Worm (Caenorhabditis elegans) whole organism, L1 larva: ENCODE measurements around the gene cox-6C.

Experiments
- C16A3.4 ChIP-seq: fragments of 150-350 bp; optimal IDR thresholded peaks from 2 replicates; lab custom pipeline; 2014; ENCODE audit warnings: missing biosample characterization, missing genetic modification characterization
- Y116A8C.19 ChIP-seq: sonication (generic microtip); optimal IDR thresholded peaks from 2 replicates; lab custom pipeline; 2016; ENCODE audit warnings: missing compliant biosample characterization, missing genetic modification characterization, borderline replicate concordance
- aha-1 ChIP-seq: fragments of 150-350 bp; optimal IDR thresholded peaks from 2 replicates; lab custom pipeline; 2014; ENCODE audit warnings: missing biosample characterization, missing genetic modification characterization
- aly-2 ChIP-seq: fragments of 150-350 bp; optimal IDR thresholded peaks from 2 replicates; lab custom pipeline; 2014; ENCODE audit warnings: missing biosample characterization, missing genetic modification characterization
- ama-1 ChIP-seq: fragments of 150-350 bp; optimal IDR thresholded peaks from 2 replicates; lab custom pipeline; 2014
- blmp-1 ChIP-seq: fragments of 150-350 bp; optimal IDR thresholded peaks from 2 replicates; lab custom pipeline; 2014; ENCODE audit warnings: missing biosample characterization, missing genetic modification characterization
- ceh-8 ChIP-seq: fragments of 200-800 bp; sonication (Bioruptor generic); optimal IDR thresholded peaks from 2 replicates; lab custom pipeline; 2018; ENCODE audit warnings: mild to moderate bottlenecking, missing genetic modification characterization, moderate library complexity, missing compliant biosample characterization
- ceh-90 ChIP-seq: sonication (generic microtip); optimal IDR thresholded peaks from 2 replicates; lab custom pipeline; 2016; ENCODE audit warnings: missing genetic modification characterization, missing compliant biosample characterization
- ces-1 ChIP-seq: fragments of 150-350 bp; optimal IDR thresholded peaks from 2 replicates; lab custom pipeline; 2014; ENCODE audit warnings: missing biosample characterization, missing genetic modification reagents, missing genetic modification characterization
- dpl-1 ChIP-seq, 3 experiments: fragments of 150-350 bp in 2 of 3; sonication (generic microtip) in 1 of 3; optimal IDR thresholded peaks; 2 replicates each; lab custom pipeline; 2014 to 2017; ENCODE audit warnings: missing biosample characterization in 3 of 3, missing genetic modification characterization in 3 of 3, missing genetic modification reagents in 3 of 3
- efl-1 ChIP-seq, 4 experiments: fragments of 150-350 bp; optimal IDR thresholded peaks in 3 of 4; peaks in 1 of 4; 1 replicate in 1 of 4; 2 replicates in 3 of 4; lab custom pipeline; 2014; ENCODE audit warnings: missing biosample characterization in 2 of 4, missing genetic modification characterization in 2 of 4, missing genetic modification reagents in 2 of 4
- efl-3 ChIP-seq: fragments of 200-800 bp; sonication (Bioruptor generic); optimal IDR thresholded peaks from 2 replicates; lab custom pipeline; 2018; ENCODE audit warnings: mild to moderate bottlenecking, missing genetic modification characterization, missing compliant biosample characterization
- egl-13 ChIP-seq: sonication (generic microtip); optimal IDR thresholded peaks from 2 replicates; lab custom pipeline; 2016; ENCODE audit warnings: missing genotype, missing genetic modification reagents, missing genetic modification characterization, missing compliant biosample characterization
- egl-27 ChIP-seq, 2 experiments: fragments of 150-350 bp in 1 of 2; sonication (generic microtip); optimal IDR thresholded peaks; 3 replicates each; lab custom pipeline; 2017 to 2018; ENCODE audit warnings: missing biosample characterization in 2 of 2, missing genetic modification characterization in 2 of 2, missing genetic modification reagents in 2 of 2
- ets-5 ChIP-seq: fragments of 200-800 bp; sonication (Bioruptor generic); IDR thresholded peaks from 2 replicates; pipeline ENCODE4 v1.3.6; 2022; ENCODE audit warnings: missing genetic modification characterization, missing compliant biosample characterization
- fkh-10 ChIP-seq: sonication (generic microtip); optimal IDR thresholded peaks from 2 replicates; lab custom pipeline; 2017; ENCODE audit warnings: missing biosample characterization, missing genetic modification reagents, missing genetic modification characterization
- fkh-8 ChIP-seq: sonication (generic microtip); optimal IDR thresholded peaks from 2 replicates; lab custom pipeline; 2016; ENCODE audit warnings: mild to moderate bottlenecking, missing genetic modification characterization, missing compliant biosample characterization
- fos-1 ChIP-seq: fragments of 150-350 bp; optimal IDR thresholded peaks from 2 replicates; lab custom pipeline; 2014; ENCODE audit warnings: missing biosample characterization, missing genetic modification characterization
- grh-1 ChIP-seq: fragments of 200-800 bp; sonication (Bioruptor generic); IDR thresholded peaks from 2 replicates; pipeline ENCODE4 v1.3.6; 2022; ENCODE audit warnings: missing genetic modification reagents, missing genetic modification characterization, missing compliant biosample characterization
- hlh-17 ChIP-seq: fragments of 200-800 bp; sonication (Bioruptor generic); optimal IDR thresholded peaks from 2 replicates; lab custom pipeline; 2018; ENCODE audit warnings: missing genetic modification characterization, mild to moderate bottlenecking, missing compliant biosample characterization, moderate library complexity, borderline replicate concordance
- hlh-4 ChIP-seq: sonication (generic microtip); optimal IDR thresholded peaks from 2 replicates; lab custom pipeline; 2016; ENCODE audit warnings: mild to moderate bottlenecking, missing genetic modification characterization, missing compliant biosample characterization
- hpl-2 ChIP-seq: fragments of 150-350 bp; optimal IDR thresholded peaks from 2 replicates; lab custom pipeline; 2014; ENCODE audit warnings: missing biosample characterization, missing genetic modification reagents, missing genetic modification characterization
- irx-1 ChIP-seq: sonication (generic microtip); optimal IDR thresholded peaks from 2 replicates; lab custom pipeline; 2016; ENCODE audit warnings: missing genetic modification characterization, missing compliant biosample characterization
- lin-13 ChIP-seq: fragments of 150-350 bp; optimal IDR thresholded peaks from 2 replicates; lab custom pipeline; 2014; ENCODE audit warnings: missing biosample characterization, missing genetic modification reagents, missing genetic modification characterization
- lin-14 ChIP-seq: fragments of 200-800 bp; sonication (Bioruptor generic); optimal IDR thresholded peaks from 2 replicates; lab custom pipeline; 2018; ENCODE audit warnings: mild to moderate bottlenecking, missing genetic modification characterization, moderate library complexity, missing compliant biosample characterization
- lin-35 ChIP-seq, 2 experiments: fragments of 150-350 bp; optimal IDR thresholded peaks; 2 replicates each; lab custom pipeline; 2014; ENCODE audit warnings: missing biosample characterization in 2 of 2, missing genetic modification characterization in 2 of 2, missing genetic modification reagents in 2 of 2
- lir-3 ChIP-seq: sonication (generic microtip); optimal IDR thresholded peaks from 2 replicates; lab custom pipeline; 2016; ENCODE audit warnings: mild to moderate bottlenecking, missing genetic modification characterization, moderate library complexity, missing compliant biosample characterization; ENCODE audit not compliant: poor library complexity
- lsy-2 ChIP-seq, 2 experiments: fragments of 150-350 bp; optimal IDR thresholded peaks; 2 replicates each; lab custom pipeline; 2014; ENCODE audit warnings: missing biosample characterization in 2 of 2, missing genetic modification characterization in 2 of 2
- mab-9 ChIP-seq: fragments of 200-800 bp; sonication (Bioruptor generic); IDR thresholded peaks from 2 replicates; pipeline ENCODE4 v1.3.6; 2022; ENCODE audit warnings: missing genetic modification reagents, missing genetic modification characterization, missing compliant biosample characterization
- mdl-1 ChIP-seq, 2 experiments: fragments of 150-350 bp; optimal IDR thresholded peaks; 2 replicates each; lab custom pipeline; 2014 to 2017; ENCODE audit warnings: missing biosample characterization in 2 of 2, missing genetic modification characterization in 2 of 2, inconsistent platforms in 1 of 2
- mep-1 ChIP-seq: fragments of 150-350 bp; optimal IDR thresholded peaks from 2 replicates; lab custom pipeline; 2014; ENCODE audit warnings: missing biosample characterization, missing genetic modification characterization
- nhr-19 ChIP-seq: fragments of 200-800 bp; sonication (Bioruptor generic); conservative IDR thresholded peaks from 2 replicates; pipeline ENCODE4 v1.3.6; 2022; ENCODE audit warnings: missing genetic modification characterization, missing compliant biosample characterization
- nhr-20 ChIP-seq: sonication (generic microtip); optimal IDR thresholded peaks from 2 replicates; lab custom pipeline; 2016; ENCODE audit warnings: mild to moderate bottlenecking, missing genetic modification characterization, missing compliant biosample characterization
- nhr-47 ChIP-seq: sonication (generic microtip); optimal IDR thresholded peaks from 2 replicates; lab custom pipeline; 2016; ENCODE audit warnings: mild to moderate bottlenecking, missing genetic modification characterization, moderate library complexity, missing compliant biosample characterization
- nhr-84 ChIP-seq: sonication (generic microtip); optimal IDR thresholded peaks from 2 replicates; lab custom pipeline; 2017; ENCODE audit warnings: missing biosample characterization, missing genetic modification characterization
- nhr-85 ChIP-seq: sonication (generic microtip); peaks from one replicate; lab custom pipeline; 2016; ENCODE audit warnings: missing genetic modification characterization, inconsistent platforms, missing compliant biosample characterization
- nhr-90 ChIP-seq: sonication (generic microtip); optimal IDR thresholded peaks from 2 replicates; lab custom pipeline; 2016; ENCODE audit warnings: mild to moderate bottlenecking, missing genetic modification characterization, missing compliant biosample characterization; ENCODE audit not compliant: poor library complexity
- pax-3 ChIP-seq: fragments of 200-800 bp; sonication (Bioruptor generic); optimal IDR thresholded peaks from 2 replicates; lab custom pipeline; 2018; ENCODE audit warnings: mild to moderate bottlenecking, missing genetic modification characterization, moderate library complexity, missing compliant biosample characterization
- snu-23 ChIP-seq: sonication (generic microtip); optimal IDR thresholded peaks from 2 replicates; lab custom pipeline; 2016; ENCODE audit warnings: missing genetic modification characterization, missing compliant biosample characterization
- sox-4 ChIP-seq: sonication (generic microtip); optimal IDR thresholded peaks from 2 replicates; lab custom pipeline; 2016; ENCODE audit warnings: missing genetic modification characterization, missing compliant biosample characterization
- sup-37 ChIP-seq: fragments of 200-800 bp; sonication (Bioruptor generic); optimal IDR thresholded peaks from 2 replicates; lab custom pipeline; 2018; ENCODE audit warnings: mild to moderate bottlenecking, missing genetic modification characterization, missing compliant biosample characterization
- swsn-7 ChIP-seq: sonication (generic microtip); optimal IDR thresholded peaks from 2 replicates; lab custom pipeline; 2016; ENCODE audit warnings: missing genetic modification characterization, missing compliant biosample characterization
- tbx-2 ChIP-seq: sonication (generic microtip); optimal IDR thresholded peaks from 2 replicates; lab custom pipeline; 2016; ENCODE audit warnings: missing genetic modification characterization, missing compliant biosample characterization
- tlp-1 ChIP-seq: fragments of 150-350 bp; optimal IDR thresholded peaks from 2 replicates; lab custom pipeline; 2014; ENCODE audit warnings: missing biosample characterization, missing genetic modification characterization
- unc-130 ChIP-seq: fragments of 150-350 bp; optimal IDR thresholded peaks from 2 replicates; lab custom pipeline; 2017; ENCODE audit warnings: missing biosample characterization, missing genetic modification characterization, inconsistent platforms
- unc-30 ChIP-seq: sonication (generic microtip); optimal IDR thresholded peaks from 2 replicates; lab custom pipeline; 2017; ENCODE audit warnings: missing biosample characterization, missing genetic modification characterization
- unc-62 ChIP-seq: fragments of 150-350 bp; optimal IDR thresholded peaks from 2 replicates; lab custom pipeline; 2014; ENCODE audit warnings: missing biosample characterization, missing genetic modification reagents, missing genetic modification characterization
- unc-86 ChIP-seq: sonication (generic microtip); optimal IDR thresholded peaks from 2 replicates; lab custom pipeline; 2016; ENCODE audit warnings: missing genetic modification characterization, missing compliant biosample characterization
- xbp-1 ChIP-seq: sonication (generic microtip); optimal IDR thresholded peaks from 2 replicates; lab custom pipeline; 2016; ENCODE audit warnings: missing genetic modification characterization, missing compliant biosample characterization
- zip-4 ChIP-seq: fragments of 200-800 bp; sonication (Bioruptor generic); optimal IDR thresholded peaks from 2 replicates; lab custom pipeline; 2018; ENCODE audit warnings: mild to moderate bottlenecking, missing genetic modification characterization, moderate library complexity, missing compliant biosample characterization

cox-6C gene

DNA sequence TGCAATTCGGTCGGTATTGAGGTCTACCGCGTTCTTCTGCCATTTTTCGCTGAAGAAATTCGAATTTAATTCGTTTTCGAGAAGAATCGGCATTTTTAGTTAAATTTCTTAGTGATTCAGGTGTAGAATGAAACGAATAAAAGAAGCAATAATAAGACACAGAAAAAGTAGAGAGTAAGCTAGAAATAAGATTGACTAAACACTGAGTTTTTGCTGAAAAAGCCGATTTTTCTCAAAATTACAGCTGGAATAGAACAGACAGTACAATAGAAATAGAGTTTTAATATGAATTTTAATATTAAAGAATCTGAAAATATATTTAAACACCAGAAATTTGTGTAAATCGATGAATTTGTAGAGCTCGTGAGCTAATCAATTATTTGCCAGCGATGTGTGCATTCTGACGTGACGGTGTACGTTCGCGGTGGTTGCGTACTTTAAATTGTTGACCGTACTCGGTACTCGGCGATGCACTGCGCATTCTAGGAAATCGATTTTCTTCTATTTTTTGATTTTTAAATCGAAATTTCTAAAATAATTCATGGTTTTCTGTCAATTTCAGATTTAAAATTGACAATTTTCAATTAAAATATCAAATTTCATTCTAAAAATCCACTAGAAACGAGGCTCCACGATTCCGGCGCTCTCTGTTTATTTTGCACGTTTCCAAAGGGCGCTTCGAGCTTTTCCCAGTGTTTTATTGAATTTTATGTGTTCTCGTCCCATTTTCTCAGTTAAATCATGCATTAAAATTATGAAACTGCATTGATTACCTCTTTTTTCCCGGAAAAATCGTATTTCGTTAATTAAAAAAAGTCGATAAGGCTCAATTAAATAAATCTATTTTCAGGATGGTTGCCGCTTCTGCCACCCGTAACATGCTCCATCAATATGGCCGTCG, at the start of gene cox-6C, which contains the start of gene grld-1:
Gene cox-6C, plus strand, starts transcription at position 851 of the 901 bp plus-strand sequence.
Gene grld-1, minus strand, starts transcription at position 51 of the 901 bp plus-strand sequence.
- TF ChIP-seq nhr-20 (tag; lab: Kevin White, UChicago) (peak; percentile 71), nhr-90 (tag; lab: Kevin White, UChicago) (peak; percentile 46), fos-1 (tag; lab: Kevin White, UChicago) (no peak), zip-4 (GFP tag; lab: Kevin White, UChicago) (no peak), aly-2 (peak; percentile 26), ces-1 (no peak), ets-5 (no peak), mep-1 (peak; percentile 60), fkh-8 (peak; percentile 76), unc-62 (GFP tag; lab: Kevin White, UChicago) (no peak), lin-13 (GFP tag; lab: Kevin White, UChicago) (peak; percentile 58), sup-37 (no peak), lsy-2 (tag; optimal IDR thresholded peaks at IDR 0.05; lab: Kevin White, UChicago) (peak; percentile 94 to 98), irx-1 (peak; percentile 48), grh-1 (GFP tag; lab: Robert Waterston, UW) (no peak), snu-23 (GFP tag; lab: Kevin White, UChicago) (peak; percentile 83), tbx-2 (tag; lab: Kevin White, UChicago) (peak; percentile 67), swsn-7 (tag; lab: Kevin White, UChicago) (peak; percentile 73), C16A3.4 (tag; lab: Kevin White, UChicago) (peak; percentile 60), aha-1 (no peak), nhr-47 (tag; lab: Kevin White, UChicago) (peak; percentile 79), blmp-1 (no peak), lir-3 (tag; lab: Kevin White, UChicago) (no peak), lin-35 (GFP tag; optimal IDR thresholded peaks at IDR 0.05; lab: Kevin White, UChicago) (peak; percentile 66 to 71), hlh-17 (GFP tag; lab: Kevin White, UChicago) (no peak), hlh-4 (tag; lab: Kevin White, UChicago) (no peak), xbp-1 (tag; lab: Kevin White, UChicago) (peak; percentile 69), egl-27 (tag; optimal IDR thresholded peaks at IDR 0.05; lab: Kevin White, UChicago) (no peak), egl-13 (tag; lab: Kevin White, UChicago) (peak; percentile 19), ceh-8 (no peak), tlp-1 (tag; lab: Kevin White, UChicago) (no peak), hpl-2 (GFP tag; lab: Kevin White, UChicago) (no peak), pax-3 (tag; lab: Kevin White, UChicago) (no peak), mdl-1 (tag; optimal IDR thresholded peaks at IDR 0.05; lab: Kevin White, UChicago) (peak in 1 of 2 experiments; percentile 52), unc-30 (tag; lab: Kevin White, UChicago) (no peak), efl-1 (optimal IDR thresholded peaks at IDR 0.05; lab: Kevin White, UChicago) (peak; percentile 53 to 59), efl-1 (GFP tag; optimal IDR thresholded peaks at IDR 0.05 in 1 of 2; lab: Kevin White, UChicago) (peak; percentile 55 to 90), nhr-84 (tag; lab: Kevin White, UChicago) (no peak), mab-9 (GFP tag; lab: Robert Waterston, UW) (0 out of 2 replicates have a peak, but pooled peaks have one; percentile 32), nhr-85 (tag; lab: Kevin White, UChicago) (peak; percentile 70), ceh-90 (tag; lab: Kevin White, UChicago) (no peak), unc-130 (tag; lab: Kevin White, UChicago) (peak; percentile 60), efl-3 (GFP tag; lab: Kevin White, UChicago) (no peak), lin-14 (GFP tag; lab: Kevin White, UChicago) (peak; percentile 75), unc-86 (tag; lab: Kevin White, UChicago) (peak; percentile 75), Y116A8C.19 (tag; lab: Kevin White, UChicago) (no peak), sox-4 (tag; lab: Kevin White, UChicago) (no peak), fkh-10 (GFP tag; lab: Kevin White, UChicago) (no peak), dpl-1 (GFP tag; optimal IDR thresholded peaks at IDR 0.05; lab: Kevin White, UChicago) (peak; percentile 46 to 70 (median 54)), nhr-19 (peak; percentile 52), ama-1 (lab: Kevin White, UChicago) (no peak)
